Fruit fly (Drosophila melanogaster) whole organism, embryonic: ENCODE data around the gene CG5021.

Experiments
- Ada2b ChIP-seq: fragments of 200-800 bp; sonication (Bioruptor generic); IDR thresholded peaks from 2 replicates; pipeline ENCODE4 v1.3.6; 2022; ENCODE audit warnings: missing biosample characterization, missing genetic modification characterization
- Bdp1 ChIP-seq: fragments of 200-800 bp; sonication (Bioruptor generic); optimal IDR thresholded peaks from 3 replicates; lab custom pipeline; 2016; ENCODE audit warnings: missing biosample characterization, missing genetic modification characterization
- CG10274 ChIP-seq: fragments of 200-800 bp; sonication (Bioruptor generic); optimal IDR thresholded peaks from 3 replicates; lab custom pipeline; 2017; ENCODE audit warnings: missing biosample characterization, mild to moderate bottlenecking, missing genetic modification characterization
- CG11085 ChIP-seq: fragments of 200-800 bp; sonication (Bioruptor generic); IDR thresholded peaks from 2 replicates; pipeline ENCODE4 v1.3.6; 2022; ENCODE audit warnings: missing biosample characterization, missing genetic modification characterization
- CG12104 ChIP-seq: fragments of 200-800 bp; sonication (Bioruptor generic); optimal IDR thresholded peaks from 3 replicates; lab custom pipeline; 2016; ENCODE audit warnings: missing biosample characterization, missing genetic modification characterization
- CG12155 ChIP-seq: fragments of 200-800 bp; sonication (Bioruptor generic); optimal IDR thresholded peaks from 3 replicates; lab custom pipeline; 2016; ENCODE audit warnings: missing biosample characterization, missing genetic modification characterization
- CG13424 ChIP-seq: fragments of 200-800 bp; sonication (Bioruptor generic); optimal IDR thresholded peaks from 2 replicates; lab custom pipeline; 2019; ENCODE audit warnings: missing biosample characterization, mild to moderate bottlenecking, missing genetic modification characterization, moderate library complexity
- CG13775 ChIP-seq: fragments of 200-800 bp; sonication (Bioruptor generic); optimal IDR thresholded peaks from 3 replicates; lab custom pipeline; 2017; ENCODE audit warnings: missing biosample characterization, mild to moderate bottlenecking, missing genetic modification characterization
- CG14050 ChIP-seq: fragments of 200-800 bp; sonication (Bioruptor generic); IDR thresholded peaks from 3 replicates; pipeline ENCODE4 v1.3.6; 2022; ENCODE audit warnings: missing biosample characterization, missing genetic modification characterization
- CG1529 ChIP-seq: fragments of 200-800 bp; sonication (Bioruptor generic); optimal IDR thresholded peaks from 3 replicates; lab custom pipeline; 2018; ENCODE audit warnings: missing biosample characterization, missing genetic modification characterization
- CG15514 ChIP-seq: fragments of 200-800 bp; sonication (Bioruptor generic); optimal IDR thresholded peaks from 3 replicates; lab custom pipeline; 2017; ENCODE audit warnings: missing biosample characterization, missing genetic modification characterization, mild to moderate bottlenecking, moderate library complexity, missing genetic modification reagents
- CG17186 ChIP-seq: fragments of 200-800 bp; sonication (Bioruptor generic); optimal IDR thresholded peaks from 3 replicates; lab custom pipeline; 2017; ENCODE audit warnings: missing biosample characterization, missing genetic modification reagents, missing genetic modification characterization
- CG2120 ChIP-seq: fragments of 200-800 bp; sonication (Bioruptor generic); optimal IDR thresholded peaks from 3 replicates; lab custom pipeline; 2016; ENCODE audit warnings: missing biosample characterization, missing genetic modification characterization
- CG30431 ChIP-seq: fragments of 200-800 bp; sonication (Bioruptor generic); optimal IDR thresholded peaks from 2 replicates; lab custom pipeline; 2017; ENCODE audit warnings: missing biosample characterization, missing genetic modification characterization
- CG33213 ChIP-seq: fragments of 200-800 bp; sonication (Bioruptor generic); optimal IDR thresholded peaks from 3 replicates; lab custom pipeline; 2016; ENCODE audit warnings: missing biosample characterization, missing genetic modification characterization
- CG3838 ChIP-seq: fragments of 200-800 bp; sonication (Bioruptor generic); optimal IDR thresholded peaks from 3 replicates; lab custom pipeline; 2016; ENCODE audit warnings: missing biosample characterization, missing genetic modification characterization
- CG43689 ChIP-seq: fragments of 200-800 bp; sonication (Bioruptor generic); IDR thresholded peaks from 2 replicates; pipeline ENCODE4 v1.3.6; 2022; ENCODE audit warnings: missing biosample characterization, missing genetic modification characterization
- CG8359 ChIP-seq: fragments of 200-800 bp; sonication (Bioruptor generic); optimal IDR thresholded peaks from 2 replicates; lab custom pipeline; 2017; ENCODE audit warnings: missing biosample characterization, mild to moderate bottlenecking, missing genetic modification characterization, borderline replicate concordance
- CG9215 ChIP-seq: fragments of 200-800 bp; sonication (Bioruptor generic); IDR thresholded peaks from 2 replicates; pipeline ENCODE4 v1.3.6; 2022; ENCODE audit warnings: missing biosample characterization, missing genetic modification characterization
- Camta ChIP-seq: fragments of 200-800 bp; sonication (Bioruptor generic); optimal IDR thresholded peaks from 2 replicates; lab custom pipeline; 2016; ENCODE audit warnings: missing biosample characterization, missing genetic modification characterization
- Dbx ChIP-seq: fragments of 200-800 bp; sonication (Bioruptor generic); IDR thresholded peaks from 3 replicates; pipeline ENCODE4 v1.3.6; 2022; ENCODE audit warnings: missing biosample characterization, missing genetic modification characterization
- Dref ChIP-seq: fragments of 200-800 bp; sonication (Bioruptor generic); IDR thresholded peaks from 2 replicates; pipeline ENCODE4 v1.3.6; 2022; ENCODE audit warnings: missing biosample characterization, missing genetic modification characterization
- E2f2 ChIP-seq: fragments of 200-800 bp; sonication (Bioruptor generic); IDR thresholded peaks from 2 replicates; pipeline ENCODE4 v1.3.6; 2022; ENCODE audit warnings: missing biosample characterization, missing genetic modification characterization
- Fer3 ChIP-seq: fragments of 200-800 bp; sonication (Bioruptor generic); optimal IDR thresholded peaks from 2 replicates; lab custom pipeline; 2018; ENCODE audit warnings: missing biosample characterization, mild to moderate bottlenecking, missing genetic modification characterization, moderate library complexity
- GATAe ChIP-seq: fragments of 200-800 bp; sonication (Bioruptor generic); conservative IDR thresholded peaks from 2 replicates; pipeline ENCODE4 v1.3.6; 2022; ENCODE audit warnings: missing biosample characterization, missing genetic modification characterization
- HHEX ChIP-seq: fragments of 200-800 bp; sonication (Bioruptor generic); optimal IDR thresholded peaks from 3 replicates; lab custom pipeline; 2017; ENCODE audit warnings: missing biosample characterization, mild to moderate bottlenecking, missing genetic modification characterization, missing genetic modification reagents
- Hmx ChIP-seq: fragments of 200-800 bp; sonication (Bioruptor generic); optimal IDR thresholded peaks from 2 replicates; lab custom pipeline; 2016; ENCODE audit warnings: missing biosample characterization, missing genetic modification characterization
- Kr ChIP-seq: fragments of 200-800 bp; sonication (Bioruptor generic); optimal IDR thresholded peaks from 2 replicates; lab custom pipeline; 2017; ENCODE audit warnings: missing biosample characterization, mild to moderate bottlenecking, missing genetic modification characterization
- Scr ChIP-seq: fragments of 200-800 bp; sonication (Bioruptor generic); IDR thresholded peaks from 2 replicates; pipeline ENCODE4 v1.3.6; 2022; ENCODE audit warnings: missing biosample characterization, missing genetic modification characterization; ENCODE audit not compliant: partially characterized antibody
- Sox100B ChIP-seq: fragments of 200-800 bp; sonication (Bioruptor generic); optimal IDR thresholded peaks from 3 replicates; lab custom pipeline; 2018; ENCODE audit warnings: missing biosample characterization, mild to moderate bottlenecking, missing genetic modification characterization
- TFAM ChIP-seq: fragments of 200-800 bp; sonication (Bioruptor generic); optimal IDR thresholded peaks from 2 replicates; lab custom pipeline; 2017; ENCODE audit warnings: missing biosample characterization, missing genetic modification characterization, inconsistent platforms
- aop ChIP-seq: fragments of 200-800 bp; sonication (Bioruptor generic); IDR thresholded peaks from 2 replicates; pipeline ENCODE4 v1.3.6; 2022; ENCODE audit warnings: missing biosample characterization, missing genetic modification characterization
- br ChIP-seq: fragments of >200 bp; optimal IDR thresholded peaks from 2 replicates; lab custom pipeline; 2017
- btn ChIP-seq: fragments of 200-800 bp; sonication (Bioruptor generic); optimal IDR thresholded peaks from 2 replicates; lab custom pipeline; 2016; ENCODE audit warnings: missing biosample characterization, missing genetic modification characterization
- da ChIP-seq: fragments of 200-800 bp; sonication (Bioruptor generic); optimal IDR thresholded peaks from 2 replicates; lab custom pipeline; 2016; ENCODE audit warnings: missing biosample characterization, missing genetic modification characterization
- dan ChIP-seq: fragments of 200-800 bp; sonication (Bioruptor generic); IDR thresholded peaks from 2 replicates; pipeline ENCODE4 v1.3.6; 2022; ENCODE audit warnings: missing biosample characterization, missing genetic modification characterization
- dimm ChIP-seq: fragments of 200-800 bp; sonication (Bioruptor generic); IDR thresholded peaks from 2 replicates; pipeline ENCODE4 v1.3.6; 2022; ENCODE audit warnings: missing biosample characterization, missing genetic modification characterization
- ems ChIP-seq: fragments of 200-800 bp; sonication (Bioruptor generic); optimal IDR thresholded peaks from 3 replicates; lab custom pipeline; 2016; ENCODE audit warnings: missing biosample characterization, missing genetic modification characterization
- gce ChIP-seq: fragments of 200-800 bp; sonication (Bioruptor generic); IDR thresholded peaks from 3 replicates; pipeline ENCODE4 v1.3.6; 2022; ENCODE audit warnings: missing biosample characterization, missing genetic modification characterization
- gcm ChIP-seq: fragments of 200-800 bp; sonication (Bioruptor generic); optimal IDR thresholded peaks from 2 replicates; lab custom pipeline; 2019; ENCODE audit warnings: missing biosample characterization, mild to moderate bottlenecking, missing genetic modification characterization, moderate library complexity
- gt ChIP-seq: fragments of 200-800 bp; sonication (Bioruptor generic); IDR thresholded peaks from 2 replicates; pipeline ENCODE4 v1.3.6; 2022; ENCODE audit warnings: missing biosample characterization, missing genetic modification characterization
- h ChIP-seq: fragments of >200 bp; optimal IDR thresholded peaks from 2 replicates; lab custom pipeline; 2017
- hbn ChIP-seq: fragments of 200-800 bp; sonication (Bioruptor generic); IDR thresholded peaks from 2 replicates; pipeline ENCODE4 v1.3.6; 2022; ENCODE audit warnings: missing biosample characterization, missing genetic modification characterization; ENCODE audit not compliant: partially characterized antibody
- knrl ChIP-seq: fragments of 200-800 bp; sonication (Bioruptor generic); IDR thresholded peaks from 3 replicates; pipeline ENCODE4 v1.3.6; 2022; ENCODE audit warnings: missing biosample characterization, missing genetic modification characterization; ENCODE audit not compliant: partially characterized antibody
- luna ChIP-seq: fragments of 200-800 bp; sonication (Bioruptor generic); optimal IDR thresholded peaks from 2 replicates; lab custom pipeline; 2016; ENCODE audit warnings: missing biosample characterization, missing genetic modification characterization
- maf-S ChIP-seq: fragments of 200-800 bp; sonication (Bioruptor generic); optimal IDR thresholded peaks from 2 replicates; lab custom pipeline; 2016; ENCODE audit warnings: missing biosample characterization, missing genetic modification characterization
- mam ChIP-seq: fragments of 200-800 bp; sonication (Bioruptor generic); optimal IDR thresholded peaks from 3 replicates; lab custom pipeline; 2016; ENCODE audit warnings: missing biosample characterization, missing genetic modification characterization
- seq ChIP-seq: fragments of 200-800 bp; sonication (Bioruptor generic); IDR thresholded peaks from 2 replicates; pipeline ENCODE4 v1.3.6; 2022; ENCODE audit warnings: missing biosample characterization, missing genetic modification characterization
- sna ChIP-seq: fragments of 200-800 bp; sonication (Bioruptor generic); IDR thresholded peaks from 2 replicates; pipeline ENCODE4 v1.3.6; 2022; ENCODE audit warnings: missing biosample characterization, missing genetic modification characterization; ENCODE audit not compliant: partially characterized antibody
- sob ChIP-seq: fragments of 200-800 bp; sonication (Bioruptor generic); IDR thresholded peaks from 2 replicates; pipeline ENCODE4 v1.3.6; 2022; ENCODE audit warnings: missing biosample characterization, missing genetic modification characterization
- tin ChIP-seq: fragments of 200-800 bp; sonication (Bioruptor generic); optimal IDR thresholded peaks from 3 replicates; lab custom pipeline; 2016; ENCODE audit warnings: missing biosample characterization, missing genetic modification characterization
- zfh1 ChIP-seq: fragments of 200-800 bp; sonication (Bioruptor generic); IDR thresholded peaks from 3 replicates; pipeline ENCODE4 v1.3.6; 2022; ENCODE audit warnings: missing biosample characterization, missing genetic modification characterization

CG5021 gene

dm6 chr3L:8996173-8996767 lies 29.6 kb downstream of the CG5021 start (continued):
- TF ChIP-seq da (GFP tag; lab: Kevin White, UChicago) (no peak), HHEX (peak; percentile 49), CG30431 (GFP tag; lab: Kevin White, UChicago) (peak; percentile 38), Hmx (no peak), CG10274 (no peak), gt (GFP tag; lab: Robert Waterston, UW) (no peak), CG8359 (GFP tag; lab: Kevin White, UChicago) (peak; percentile 15), CG12155 (GFP tag; lab: Kevin White, UChicago) (peak; percentile 43), aop (no peak), sna (GFP tag; lab: Robert Waterston, UW) (no peak), CG12104 (GFP tag; lab: Kevin White, UChicago) (peak; percentile 25), mam (GFP tag; lab: Kevin White, UChicago) (peak; percentile 28), ems (GFP tag; lab: Kevin White, UChicago) (peak; percentile 51), zfh1 (GFP tag; lab: Robert Waterston, UW) (peak; percentile 85), dimm (peak; percentile 51; the same call in 1 of the 2 replicates), CG14050 (peak; percentile 44; the same call in 1 of the 3 replicates), Camta (peak; percentile 27), CG2120 (GFP tag; lab: Kevin White, UChicago) (peak; percentile 72), Dref (GFP tag; lab: Robert Waterston, UW) (no peak), CG43689 (GFP tag; lab: Robert Waterston, UW) (no peak), Dbx (GFP tag; lab: Robert Waterston, UW) (0 out of 3 replicates have a peak, but pooled peaks have one; percentile 37), CG11085 (GFP tag; lab: Robert Waterston, UW) (0 out of 2 replicates have a peak, but pooled peaks have one; percentile 44), CG3838 (GFP tag; lab: Kevin White, UChicago) (no peak), CG15514 (GFP tag; lab: Kevin White, UChicago) (no peak), hbn (GFP tag; lab: Robert Waterston, UW) (no peak), GATAe (no peak), knrl (GFP tag; lab: Robert Waterston, UW) (no peak), tin (GFP tag; lab: Kevin White, UChicago) (peak; percentile 53), luna (GFP tag; lab: Kevin White, UChicago) (no peak), br (no peak), Kr (GFP tag; lab: Kevin White, UChicago) (no peak), seq (GFP tag; lab: Robert Waterston, UW) (peak; percentile 57), gcm (GFP tag; lab: Kevin White, UChicago) (no peak), maf-S (GFP tag; lab: Kevin White, UChicago) (peak; percentile 10), CG13775 (GFP tag; lab: Kevin White, UChicago) (peak; percentile 3), E2f2 (GFP tag; lab: Robert Waterston, UW) (peak; percentile 22; the same call in 1 of the 2 replicates), Ada2b (GFP tag; lab: Robert Waterston, UW) (peak; percentile 67), h (lab: Kevin White, UChicago) (no peak), CG1529 (GFP tag; lab: Kevin White, UChicago) (peak; percentile 23), CG9215 (GFP tag; lab: Robert Waterston, UW) (no peak), dan (no peak), gce (GFP tag; lab: Robert Waterston, UW) (0 out of 3 replicates have a peak, but pooled peaks have one; percentile 46), Bdp1 (GFP tag; lab: Kevin White, UChicago) (no peak), Scr (GFP tag; lab: Robert Waterston, UW) (no peak), Fer3 (peak; percentile 40), CG13424 (peak; percentile 60), Sox100B (GFP tag; lab: Kevin White, UChicago) (no peak), CG17186 (GFP tag; lab: Kevin White, UChicago) (no peak), TFAM (GFP tag; lab: Kevin White, UChicago) (no peak), btn (GFP tag; lab: Kevin White, UChicago) (no peak), sob (GFP tag; lab: Robert Waterston, UW) (peak; percentile 63; the same call in 1 of the 2 replicates), CG33213 (peak; percentile 29)
